Worm (Caenorhabditis elegans): ENCODE results near the gene exo-1.

Gene exo-1

DNA sequence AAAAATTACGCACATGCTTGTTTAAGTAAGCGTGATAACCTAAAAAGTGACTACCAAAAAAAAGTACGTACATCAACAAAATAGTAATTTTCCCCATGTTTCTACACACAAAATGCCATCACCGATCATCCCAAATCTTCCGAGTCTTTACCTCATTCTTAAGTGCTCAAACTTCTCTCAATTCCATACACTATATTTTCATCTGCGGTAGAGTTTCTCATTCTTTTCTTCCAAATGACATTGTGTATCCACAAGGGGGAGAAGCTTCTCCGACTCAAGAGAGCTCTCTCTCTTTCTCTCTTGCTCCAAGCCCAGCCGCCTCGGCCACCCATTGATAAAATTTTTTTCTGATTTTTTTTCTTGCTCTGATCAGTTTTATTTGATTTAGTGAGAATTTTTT is 13.8 kb upstream of the exo-1 start, which contains the start of gene myo-6:
TSS of gene myo-6 (plus strand) at position 301 of the 400 bp plus-strand sequence.
- TF ChIP-seq tra-1 (GFP tag; IDR thresholded peaks at IDR 0.05) (no peak), pha-4 (GFP tag; IDR thresholded peaks at IDR 0.05) (0 out of 2 replicates have a peak, but pooled peaks have one; percentile 25), pha-4 (tag; optimal IDR thresholded peaks at IDR 0.05) (no peak)

DNA sequence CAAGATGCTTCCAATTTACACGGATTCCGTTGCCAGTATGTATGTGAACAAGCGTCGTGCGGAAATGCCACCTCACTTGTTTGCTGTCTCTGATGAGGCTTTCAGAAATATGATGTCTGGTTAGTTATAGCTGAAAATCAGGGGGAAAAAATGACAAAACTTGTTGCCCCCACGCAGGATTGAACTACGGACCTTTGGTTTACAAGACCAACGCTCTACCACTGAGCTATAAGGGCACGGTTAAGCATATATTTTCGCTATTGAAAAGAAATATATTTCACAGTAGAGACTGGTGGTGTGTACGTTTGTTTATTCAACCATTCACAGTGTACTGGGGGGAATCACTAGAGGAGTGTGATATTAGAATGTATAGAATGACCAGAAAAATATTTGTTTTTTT is 12.1 kb upstream of the exo-1 start:
- TF ChIP-seq lin-13 (GFP tag; optimal IDR thresholded peaks at IDR 0.05) = peak; percentile 23
- 0 out of 2 replicates have a peak, but pooled peaks have one; percentile 12 for TF ChIP-seq tra-1 (GFP tag; IDR thresholded peaks at IDR 0.05)
- TF ChIP-seq madf-5 (GFP tag; IDR thresholded peaks at IDR 0.05) = no peak
- no peak for TF ChIP-seq php-3 (GFP tag; IDR thresholded peaks at IDR 0.05)
- TF ChIP-seq spr-3 (GFP tag; optimal IDR thresholded peaks at IDR 0.05) = peak; percentile 28
- 0 out of 2 replicates have a peak, but pooled peaks have one; percentile 31 for TF ChIP-seq pha-4 (GFP tag; IDR thresholded peaks at IDR 0.05)
- no peak for TF ChIP-seq pha-4 (tag; optimal IDR thresholded peaks at IDR 0.05)
- no peak for TF ChIP-seq mep-1 (tag; optimal IDR thresholded peaks at IDR 0.05)
- TF ChIP-seq dmd-8 (GFP tag; IDR thresholded peaks at IDR 0.05) = peak; percentile 82
- TF ChIP-seq lin-15B (tag; optimal IDR thresholded peaks at IDR 0.05) = no peak
- TF ChIP-seq zip-2 (tag; optimal IDR thresholded peaks at IDR 0.05) = peak; percentile 3
- TF ChIP-seq F26F4.8 (GFP tag; conservative IDR thresholded peaks at IDR 0.05) = 0 out of 2 replicates have a peak, but pooled peaks have one; percentile 31
- TF ChIP-seq Y75B8A.6 (GFP tag; IDR thresholded peaks at IDR 0.05) = 0 out of 2 replicates have a peak, but pooled peaks have one; percentile 28
- peak; percentile 28 for TF ChIP-seq F49E8.2 (tag; optimal IDR thresholded peaks at IDR 0.05; ENCODE audit: borderline replicate concordance)
- peak; percentile 62; the same call in 1 of the 2 replicates for TF ChIP-seq vab-7 (GFP tag; IDR thresholded peaks at IDR 0.05)
- TF ChIP-seq daf-16 (GFP tag; optimal IDR thresholded peaks at IDR 0.05) = peak in 1 of 2 experiments; percentile 42
- TF ChIP-seq daf-16 (tag; optimal IDR thresholded peaks at IDR 0.05) = no peak
- TF ChIP-seq snpc-1.2 (GFP tag; IDR thresholded peaks at IDR 0.05) = 0 out of 2 replicates have a peak, but pooled peaks have one; percentile 33
- no peak for TF ChIP-seq nhr-28 (tag; optimal IDR thresholded peaks at IDR 0.05)
- peak; percentile 24; the same call in 1 of the 2 replicates for TF ChIP-seq Y48G9A.11 (GFP tag; IDR thresholded peaks at IDR 0.05)
- peak; percentile 41; the same call in 1 of the 2 replicates for TF ChIP-seq ceh-44 (GFP tag; IDR thresholded peaks at IDR 0.05)
- peak; percentile 7 for TF ChIP-seq nhr-48 (tag; optimal IDR thresholded peaks at IDR 0.05)
- TF ChIP-seq ceh-28 (tag; optimal IDR thresholded peaks at IDR 0.05) = no peak
- no peak for TF ChIP-seq unc-130 (GFP tag; optimal IDR thresholded peaks at IDR 0.05)
- no peak for TF ChIP-seq zag-1 (tag; optimal IDR thresholded peaks at IDR 0.05)
- TF ChIP-seq Y105C5A.15 (GFP tag; IDR thresholded peaks at IDR 0.05) = no peak
- TF ChIP-seq lin-29 (GFP tag; IDR thresholded peaks at IDR 0.05) = no peak
- TF ChIP-seq lim-7 (GFP tag; IDR thresholded peaks at IDR 0.05) = peak; percentile 81
- peak; percentile 9 for TF ChIP-seq spr-1 (tag; optimal IDR thresholded peaks at IDR 0.05)
- TF ChIP-seq mes-2 (tag; optimal IDR thresholded peaks at IDR 0.05; ENCODE audit: poor library complexity, severe bottlenecking) = peak; percentile 40
- TF ChIP-seq F44E2.7 (GFP tag; IDR thresholded peaks at IDR 0.05) = peak; percentile 59; the same call in 1 of the 2 replicates
- TF ChIP-seq T26A8.4 (GFP tag; IDR thresholded peaks at IDR 0.05) = 0 out of 2 replicates have a peak, but pooled peaks have one; percentile 30

DNA sequence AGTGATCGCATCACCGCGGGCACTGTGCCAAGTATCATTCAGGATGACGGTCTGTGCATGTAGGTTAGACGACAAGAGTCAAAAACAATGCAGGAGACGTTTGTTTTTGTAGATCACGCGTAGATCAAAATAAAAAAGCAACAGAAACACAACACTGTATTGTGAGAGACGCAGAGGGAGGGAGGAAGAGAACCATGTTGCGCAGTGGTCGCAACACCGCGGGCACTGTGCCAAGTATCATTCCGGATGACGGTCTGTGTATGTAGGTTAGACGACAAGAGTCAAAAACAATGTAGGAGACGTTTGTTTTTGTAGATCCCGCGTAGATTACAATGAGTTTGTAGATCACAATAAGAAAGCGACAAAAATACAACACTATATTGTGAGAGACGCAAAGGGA is 4.3 kb upstream of the exo-1 start:
- TF ChIP-seq zip-2 (tag; optimal IDR thresholded peaks at IDR 0.05) (no peak), unc-130 (GFP tag; optimal IDR thresholded peaks at IDR 0.05) (no peak), madf-9 (GFP tag; conservative IDR thresholded peaks at IDR 0.05) (no peak), rbr-2 (tag; optimal IDR thresholded peaks at IDR 0.05) (no peak), nhr-6 (tag; optimal IDR thresholded peaks at IDR 0.05) (no peak), snpc-1.2 (GFP tag; IDR thresholded peaks at IDR 0.05) (no peak), madf-5 (GFP tag; IDR thresholded peaks at IDR 0.05) (no peak), unc-39 (tag; optimal IDR thresholded peaks at IDR 0.05) (no peak)

DNA sequence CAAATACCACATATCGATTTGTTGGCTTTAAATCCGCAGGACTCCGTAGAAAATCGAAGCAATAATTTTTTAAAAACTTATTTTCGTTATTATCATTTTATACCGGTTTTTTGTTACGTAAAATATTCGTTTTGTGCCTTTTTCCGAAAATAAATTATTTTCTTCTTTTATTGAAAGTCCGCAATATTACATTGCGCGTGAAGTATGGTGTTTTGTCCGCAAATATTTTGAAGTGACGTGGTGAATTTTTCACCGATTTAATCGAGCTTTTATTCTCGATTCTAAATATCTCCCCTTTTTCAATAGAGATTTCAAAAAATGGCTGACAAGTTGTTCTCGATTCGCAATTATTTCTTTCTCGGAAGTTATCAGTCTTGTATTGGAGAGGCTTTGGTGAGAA is 2.7 kb downstream of the exo-1 start, which contains the start of gene cope-1:
TSS of gene cope-1 (plus strand) at position 229 of the 400 bp plus-strand sequence.
- TF ChIP-seq nhr-48 (tag; optimal IDR thresholded peaks at IDR 0.05) (no peak), nhr-6 (tag; optimal IDR thresholded peaks at IDR 0.05) (no peak), nhr-76 (tag; optimal IDR thresholded peaks at IDR 0.05) (no peak), zip-11 (GFP tag; IDR thresholded peaks at IDR 0.05) (no peak), dpl-1 (GFP tag; optimal IDR thresholded peaks at IDR 0.05) (peak; percentile 51), lsy-2 (tag; optimal IDR thresholded peaks at IDR 0.05) (peak in 1 of 2 experiments; percentile 65), mxl-2 (GFP tag; conservative IDR thresholded peaks at IDR 0.05) (no peak), ama-1 (optimal IDR thresholded peaks at IDR 0.05) (no peak), mes-2 (tag; optimal IDR thresholded peaks at IDR 0.05; ENCODE audit: poor library complexity, severe bottlenecking) (peak; percentile 43), lin-38 (GFP tag; IDR thresholded peaks at IDR 0.05) (peak; percentile 36), ceh-28 (tag; optimal IDR thresholded peaks at IDR 0.05) (no peak), F37D6.2 (tag; optimal IDR thresholded peaks at IDR 0.05) (no peak)

Data from whole organism, L4 larva.